Worm (Caenorhabditis elegans) whole organism, L2 larva: Measurements from ENCODE around the gene rhy-1.
A peak's percentile ranks its signal among the peaks of the same experiment; 100 is the strongest.

ENCODE experiments used
- C34F6.9 ChIP-seq: fragments of 150-350 bp; optimal IDR thresholded peaks from 2 replicates; lab custom pipeline; 2014; ENCODE audit warnings: missing biosample characterization, missing genetic modification characterization
- R02D3.7 ChIP-seq: fragments of 150-350 bp; optimal IDR thresholded peaks from 2 replicates; lab custom pipeline; 2014; ENCODE audit warnings: missing biosample characterization, missing genetic modification characterization
- Y55F3AM.14 ChIP-seq: fragments of 200-800 bp; sonication (Bioruptor generic); optimal IDR thresholded peaks from 2 replicates; lab custom pipeline; 2018; ENCODE audit warnings: mild to moderate bottlenecking, missing genetic modification characterization, missing compliant biosample characterization
- ZK546.5 ChIP-seq: sonication (generic microtip); optimal IDR thresholded peaks from 2 replicates; lab custom pipeline; 2017; ENCODE audit warnings: missing biosample characterization, missing genetic modification characterization
- alr-1 ChIP-seq: fragments of 150-350 bp; optimal IDR thresholded peaks from 2 replicates; lab custom pipeline; 2014; ENCODE audit warnings: missing biosample characterization, missing genetic modification characterization
- aly-2 ChIP-seq: fragments of 150-350 bp; optimal IDR thresholded peaks from 2 replicates; lab custom pipeline; 2014; ENCODE audit warnings: missing biosample characterization, missing genetic modification characterization
- ama-1 ChIP-seq: fragments of 150-350 bp; optimal IDR thresholded peaks from 2 replicates; lab custom pipeline; 2018; ENCODE audit warnings: inconsistent platforms
- blmp-1 ChIP-seq: sonication (generic microtip); optimal IDR thresholded peaks from 2 replicates; lab custom pipeline; 2017; ENCODE audit warnings: missing genetic modification characterization, mild to moderate bottlenecking, missing compliant biosample characterization, antibody characterized with exemption, moderate library complexity; ENCODE audit not compliant: insufficient read depth
- ceh-16 ChIP-seq: fragments of 150-350 bp; optimal IDR thresholded peaks from 2 replicates; lab custom pipeline; 2014; ENCODE audit warnings: missing biosample characterization, missing genetic modification characterization
- crh-2 ChIP-seq: sonication (generic microtip); optimal IDR thresholded peaks from 2 replicates; lab custom pipeline; 2017; ENCODE audit warnings: missing biosample characterization, missing genetic modification characterization
- egl-27 ChIP-seq: sonication (generic microtip); optimal IDR thresholded peaks from 3 replicates; lab custom pipeline; 2017; ENCODE audit warnings: missing biosample characterization, missing genetic modification reagents, missing genetic modification characterization
- elt-1 ChIP-seq: fragments of 150-350 bp; optimal IDR thresholded peaks from 2 replicates; lab custom pipeline; 2014; ENCODE audit warnings: missing biosample characterization, missing genetic modification characterization
- elt-3 ChIP-seq: sonication (generic microtip); optimal IDR thresholded peaks from 2 replicates; lab custom pipeline; 2017; ENCODE audit warnings: missing biosample characterization, missing genetic modification characterization
- fos-1 ChIP-seq: fragments of 150-350 bp; optimal IDR thresholded peaks from 2 replicates; lab custom pipeline; 2014; ENCODE audit warnings: missing biosample characterization, missing genetic modification characterization
- gmeb-1 ChIP-seq: fragments of 150-350 bp; optimal IDR thresholded peaks from 2 replicates; lab custom pipeline; 2014; ENCODE audit warnings: missing biosample characterization, missing genetic modification characterization
- lin-11 ChIP-seq: fragments of 150-350 bp; sonication (generic microtip); optimal IDR thresholded peaks from 2 replicates; lab custom pipeline; 2014; ENCODE audit warnings: missing biosample characterization, missing genetic modification characterization, inconsistent platforms, mixed read lengths
- lin-13 ChIP-seq: fragments of 150-350 bp; optimal IDR thresholded peaks from 2 replicates; lab custom pipeline; 2014; ENCODE audit warnings: missing biosample characterization, missing genetic modification reagents, missing genetic modification characterization
- lsy-2 ChIP-seq, 2 experiments: fragments of 150-350 bp in 1 of 2; sonication (generic microtip) in 1 of 2; optimal IDR thresholded peaks; 2 replicates each; lab custom pipeline; 2014 to 2017; ENCODE audit warnings: missing biosample characterization in 2 of 2, missing genetic modification characterization in 2 of 2
- mab-5 ChIP-seq: fragments of 150-350 bp; optimal IDR thresholded peaks from 2 replicates; lab custom pipeline; 2014; ENCODE audit warnings: missing biosample characterization, missing genetic modification characterization
- mdl-1 ChIP-seq, 2 experiments: fragments of 150-350 bp in 1 of 2; sonication (generic microtip) in 1 of 2; optimal IDR thresholded peaks; 2 replicates each; lab custom pipeline; 2017; ENCODE audit warnings: missing biosample characterization in 2 of 2, missing genetic modification characterization in 2 of 2
- nhr-10 ChIP-seq: sonication (generic microtip); optimal IDR thresholded peaks from 2 replicates; lab custom pipeline; 2017; ENCODE audit warnings: missing biosample characterization, missing genetic modification characterization
- nhr-11 ChIP-seq: fragments of 150-350 bp; optimal IDR thresholded peaks from 2 replicates; lab custom pipeline; 2014; ENCODE audit warnings: missing biosample characterization, missing genetic modification characterization
- nhr-129 ChIP-seq: fragments of 150-350 bp; optimal IDR thresholded peaks from 2 replicates; lab custom pipeline; 2014; ENCODE audit warnings: missing biosample characterization, missing genetic modification characterization
- nhr-21 ChIP-seq: fragments of 150-350 bp; optimal IDR thresholded peaks from 2 replicates; lab custom pipeline; 2014; ENCODE audit warnings: missing biosample characterization, missing genetic modification characterization
- nhr-23 ChIP-seq: fragments of 150-350 bp; optimal IDR thresholded peaks from 2 replicates; lab custom pipeline; 2014; ENCODE audit warnings: missing biosample characterization, missing genetic modification reagents, missing genetic modification characterization
- nhr-237 ChIP-seq: fragments of 150-350 bp; optimal IDR thresholded peaks from 2 replicates; lab custom pipeline; 2014; ENCODE audit warnings: missing biosample characterization, missing genetic modification characterization
- nhr-25 ChIP-seq: fragments of 150-350 bp; sonication (generic microtip); optimal IDR thresholded peaks from 3 replicates; lab custom pipeline; 2014; ENCODE audit warnings: missing biosample characterization, missing genetic modification characterization
- nhr-6 ChIP-seq: fragments of 150-350 bp; optimal IDR thresholded peaks from 2 replicates; lab custom pipeline; 2014; ENCODE audit warnings: missing biosample characterization, missing genetic modification characterization
- peb-1 ChIP-seq: fragments of 150-350 bp; optimal IDR thresholded peaks from 2 replicates; lab custom pipeline; 2014; ENCODE audit warnings: missing biosample characterization, missing genetic modification characterization
- sem-4 ChIP-seq: fragments of 150-350 bp; optimal IDR thresholded peaks from 2 replicates; lab custom pipeline; 2014; ENCODE audit warnings: missing biosample characterization, missing genetic modification reagents, missing genetic modification characterization
- skn-1 ChIP-seq: sonication (generic microtip); optimal IDR thresholded peaks from 2 replicates; lab custom pipeline; 2017; ENCODE audit warnings: missing biosample characterization, missing genetic modification characterization
- sma-3 ChIP-seq: sonication (generic microtip); optimal IDR thresholded peaks from 2 replicates; lab custom pipeline; 2016; ENCODE audit warnings: missing genetic modification reagents, missing genetic modification characterization, missing compliant biosample characterization
- sma-9 ChIP-seq, 2 experiments: fragments of 150-350 bp in 1 of 2; sonication (generic microtip) in 1 of 2; optimal IDR thresholded peaks; 2 replicates each; lab custom pipeline; 2014 to 2016; ENCODE audit warnings: missing genetic modification characterization in 2 of 2, mild to moderate bottlenecking in 1 of 2, missing biosample characterization in 1 of 2, missing compliant biosample characterization in 1 of 2, missing genetic modification reagents in 1 of 2, moderate library complexity in 1 of 2
- snpc-4 ChIP-seq: fragments of 150-350 bp; optimal IDR thresholded peaks from 2 replicates; lab custom pipeline; 2014; ENCODE audit warnings: missing biosample characterization, missing genetic modification characterization
- zag-1 ChIP-seq: fragments of 150-350 bp; optimal IDR thresholded peaks from 2 replicates; lab custom pipeline; 2014; ENCODE audit warnings: missing biosample characterization, missing genetic modification characterization
- ztf-1 ChIP-seq: fragments of 200-800 bp; sonication (Bioruptor generic); conservative IDR thresholded peaks from 2 replicates; pipeline ENCODE4 v1.3.6; 2022; ENCODE audit warnings: missing genetic modification characterization, missing compliant biosample characterization
- ztf-4 ChIP-seq: fragments of 150-350 bp; optimal IDR thresholded peaks from 2 replicates; lab custom pipeline; 2014; ENCODE audit warnings: missing biosample characterization, missing genetic modification characterization

rhy-1 gene

DNA sequence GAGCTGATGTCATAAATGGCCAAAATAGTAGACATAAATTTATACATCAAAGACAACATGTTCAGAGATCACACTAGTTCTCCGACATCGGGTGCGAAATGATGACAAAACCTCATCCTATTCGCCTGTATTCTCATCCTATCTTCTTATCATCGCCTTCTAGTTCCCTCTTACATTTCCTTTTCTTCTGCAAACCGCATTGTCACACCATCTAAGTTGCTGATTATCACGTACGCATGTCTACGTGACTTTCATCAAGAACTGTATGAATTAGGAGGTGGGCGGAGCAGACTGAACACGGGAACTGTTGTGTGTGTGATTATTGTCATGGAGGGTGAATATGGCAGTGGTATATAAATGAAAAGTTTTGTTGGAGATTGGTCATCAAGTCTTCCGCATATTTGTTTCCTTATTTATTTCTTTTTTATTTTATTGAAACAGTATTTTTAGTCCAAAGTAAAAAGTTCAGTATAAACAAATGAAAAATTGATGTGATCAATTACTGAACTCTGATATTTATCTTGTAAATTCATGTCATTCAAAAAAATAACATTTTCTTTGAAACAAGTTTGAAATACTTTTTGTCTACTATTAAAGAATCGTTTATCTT, 877 bp upstream of the rhy-1 start:
- TF ChIP-seq nhr-21 (tag; lab: Kevin White, UChicago) (peak; percentile 89), crh-2 (tag; lab: Kevin White, UChicago) (peak; percentile 4), nhr-25 (peak; percentile 26), sma-3 (GFP tag; lab: Kevin White, UChicago) (peak; percentile 85), ZK546.5 (tag; lab: Kevin White, UChicago) (no peak), sma-9 (GFP tag; optimal IDR thresholded peaks at IDR 0.05; lab: Kevin White, UChicago) (peak; percentile 90), sma-9 (tag; optimal IDR thresholded peaks at IDR 0.05; lab: Kevin White, UChicago) (no peak), nhr-129 (tag; lab: Kevin White, UChicago) (peak; percentile 52), skn-1 (tag; lab: Kevin White, UChicago) (peak; percentile 72), fos-1 (peak; percentile 72), ztf-1 (GFP tag; lab: Robert Waterston, UW) (no peak), mab-5 (tag; lab: Kevin White, UChicago) (no peak), gmeb-1 (peak; percentile 38), blmp-1 (tag; lab: Kevin White, UChicago) (peak; percentile 40), lsy-2 (tag; optimal IDR thresholded peaks at IDR 0.05; lab: Kevin White, UChicago) (no peak)
- TF ChIP-seq, all 48 proteins: peak for 10

DNA sequence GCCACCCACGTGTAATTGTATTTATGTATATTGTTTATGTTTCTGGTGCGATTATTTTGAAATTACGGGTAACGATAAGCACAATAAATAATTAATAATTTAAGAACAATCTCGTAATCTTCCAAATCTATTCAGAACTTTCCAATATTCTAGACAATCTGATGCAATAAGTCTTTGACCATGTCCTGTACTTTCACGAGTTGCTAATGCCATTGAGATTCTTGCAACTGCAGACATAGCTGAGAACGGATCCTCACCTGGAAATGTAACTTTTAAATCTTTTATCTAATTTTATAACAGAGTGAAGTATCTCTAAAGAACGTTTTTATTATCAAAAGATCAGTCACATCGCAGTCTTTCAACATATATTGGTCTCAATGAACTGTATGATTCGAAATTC, 2.2 kb downstream of the rhy-1 start:
- TF ChIP-seq lin-11 (no peak), crh-2 (tag; lab: Kevin White, UChicago) (no peak), ama-1 (lab: Kevin White, UChicago) (peak; percentile 60), nhr-237 (no peak), Y55F3AM.14 (GFP tag; lab: Kevin White, UChicago) (no peak)

DNA sequence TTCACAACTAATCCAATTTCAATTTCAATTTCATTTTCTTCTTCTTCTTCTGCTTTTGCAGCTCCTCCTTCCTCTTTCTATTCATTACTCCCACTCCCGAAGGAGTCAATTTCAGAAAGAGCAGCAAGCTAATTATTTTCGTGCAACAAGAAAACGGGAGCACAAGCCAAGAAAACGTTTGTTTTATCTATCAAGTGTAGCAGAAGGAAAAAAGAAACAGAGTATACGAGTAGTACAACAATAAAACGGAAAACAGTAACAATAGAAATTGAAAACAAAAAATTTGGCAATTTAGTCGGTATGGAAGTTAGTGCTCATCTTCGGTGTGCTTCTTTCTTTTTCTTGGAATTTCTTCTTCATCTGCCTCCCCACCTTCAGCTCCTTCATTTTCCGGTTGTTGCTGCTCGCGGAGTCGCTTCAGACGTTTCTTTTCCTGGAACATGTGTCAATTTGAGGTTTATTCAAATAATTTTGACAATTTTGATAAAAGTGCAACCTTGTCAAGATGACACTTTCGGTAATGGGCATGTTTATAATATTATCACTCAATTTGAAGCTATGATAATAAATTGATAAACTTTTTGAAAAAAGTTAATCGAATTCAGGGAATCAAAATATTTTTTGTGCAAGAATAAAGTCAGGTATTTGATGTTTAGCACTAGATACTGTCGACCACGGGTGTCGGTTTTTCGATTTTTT, 4.7 kb downstream of the rhy-1 start, which contains the start of gene W07A12.8:
W07A12.8 (minus strand) TSS at position 51 of the 699 bp plus-strand sequence.
- TF ChIP-seq nhr-25 (no peak), ama-1 (lab: Kevin White, UChicago) (no peak), nhr-23 (tag; lab: Kevin White, UChicago) (no peak), fos-1 (peak; percentile 57), mab-5 (tag; lab: Kevin White, UChicago) (no peak)

DNA sequence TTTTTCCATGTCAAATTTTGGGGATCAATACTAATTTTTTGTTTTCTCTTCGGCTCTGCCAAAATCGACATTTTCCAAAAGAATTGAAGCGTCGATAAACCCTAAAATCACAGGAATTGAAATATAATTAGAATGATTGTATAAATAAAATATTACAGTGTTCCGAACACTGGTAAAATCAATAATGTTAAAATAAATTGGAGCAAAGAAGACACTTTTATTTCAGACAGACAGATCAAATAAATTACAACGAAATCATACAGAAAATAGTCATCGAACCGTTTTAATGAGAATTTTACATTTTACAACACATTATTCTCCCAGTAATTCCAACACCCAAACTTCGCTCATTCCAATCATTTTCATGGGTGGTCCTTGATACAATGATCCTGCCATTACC, 6.6 kb downstream of the rhy-1 start, which contains the start of gene T23G7.3:
T23G7.3 (minus strand) TSS at position 101 of the 400 bp plus-strand sequence.
- TF ChIP-seq crh-2 (tag; lab: Kevin White, UChicago) = no peak
- no peak for TF ChIP-seq nhr-129 (tag; lab: Kevin White, UChicago)
- TF ChIP-seq elt-1 = no peak
- no peak for TF ChIP-seq elt-3
- TF ChIP-seq zag-1 (tag; lab: Kevin White, UChicago) = no peak
- TF ChIP-seq nhr-6 (tag; lab: Kevin White, UChicago) = no peak
- no peak for TF ChIP-seq skn-1 (tag; lab: Kevin White, UChicago)
- no peak for TF ChIP-seq lin-13 (GFP tag; lab: Kevin White, UChicago)
- no peak for TF ChIP-seq ceh-16
- TF ChIP-seq nhr-23 (tag; lab: Kevin White, UChicago) = no peak

DNA sequence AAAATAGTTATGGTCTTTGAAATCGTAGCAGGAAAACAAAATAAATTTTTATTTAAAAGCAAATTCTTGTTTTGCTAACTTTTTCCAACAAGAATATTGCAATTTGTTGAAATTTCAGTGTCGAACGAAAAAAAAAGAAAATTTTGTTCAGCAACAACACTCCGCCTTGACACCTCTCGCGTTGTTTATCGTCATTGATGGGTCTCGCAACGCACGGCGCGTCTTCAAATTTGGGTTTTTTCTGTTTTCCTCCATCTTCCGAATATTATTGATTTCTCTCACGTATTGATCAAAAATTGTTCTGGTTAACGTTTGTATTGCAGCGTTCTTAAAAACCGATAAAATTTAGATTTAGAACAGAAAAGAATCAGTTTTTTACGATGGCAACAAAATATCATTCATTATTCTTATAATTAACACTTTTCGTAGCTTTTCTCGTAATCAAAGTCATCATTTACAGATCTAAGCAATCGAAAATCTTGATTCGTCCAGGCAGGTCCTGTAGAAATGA, 8.3 kb downstream of the rhy-1 start, which contains the start of gene dpl-1:
dpl-1 (plus strand) TSS at position 461 of the 511 bp plus-strand sequence.
- TF ChIP-seq nhr-10 (tag; lab: Kevin White, UChicago) (no peak), nhr-25 (no peak), ama-1 (lab: Kevin White, UChicago) (no peak), egl-27 (tag; lab: Kevin White, UChicago) (no peak), nhr-21 (tag; lab: Kevin White, UChicago) (no peak), mdl-1 (tag; optimal IDR thresholded peaks at IDR 0.05; lab: Kevin White, UChicago) (no peak), nhr-11 (tag; lab: Kevin White, UChicago) (no peak), snpc-4 (no peak), R02D3.7 (no peak), mab-5 (tag; lab: Kevin White, UChicago) (no peak), lin-13 (GFP tag; lab: Kevin White, UChicago) (peak; percentile 9), zag-1 (tag; lab: Kevin White, UChicago) (no peak), ZK546.5 (tag; lab: Kevin White, UChicago) (no peak), nhr-23 (tag; lab: Kevin White, UChicago) (no peak), peb-1 (tag; lab: Kevin White, UChicago) (no peak), gmeb-1 (peak; percentile 76), C34F6.9 (peak; percentile 60), nhr-129 (tag; lab: Kevin White, UChicago) (peak; percentile 35), skn-1 (tag; lab: Kevin White, UChicago) (no peak), alr-1 (no peak), lsy-2 (tag; optimal IDR thresholded peaks at IDR 0.05; lab: Kevin White, UChicago) (peak in 1 of 2 experiments; percentile 68), ceh-16 (no peak), ztf-4 (no peak), sem-4 (tag; lab: Kevin White, UChicago) (no peak), aly-2 (tag; lab: Kevin White, UChicago) (no peak)
- TF ChIP-seq, all 48 proteins: peak for 5
